Worm (Caenorhabditis elegans) whole organism, L4 larva: ENCODE measurements around the gene lact-8.
A peak's percentile ranks its signal among the peaks of the same experiment; 100 is the strongest.

Experiments
- D1046.2 ChIP-seq: fragments of 200-800 bp; sonication (Bioruptor generic); IDR thresholded peaks from 2 replicates; pipeline ENCODE4 v1.3.6; 2022; ENCODE audit warnings: missing genetic modification characterization, missing compliant biosample characterization
- F26F4.8 ChIP-seq: fragments of 200-800 bp; sonication (Bioruptor generic); conservative IDR thresholded peaks from 2 replicates; pipeline ENCODE4 v1.3.6; 2022; ENCODE audit warnings: missing genetic modification characterization, missing compliant biosample characterization
- F49E8.2 ChIP-seq: sonication (generic microtip); optimal IDR thresholded peaks from 2 replicates; lab custom pipeline; 2016; ENCODE audit warnings: missing compliant biosample characterization, mild to moderate bottlenecking, missing genetic modification characterization, borderline replicate concordance
- R02D3.7 ChIP-seq: fragments of 150-350 bp; sonication (generic microtip); optimal IDR thresholded peaks from 3 replicates; lab custom pipeline; 2014; ENCODE audit warnings: missing biosample characterization, missing genetic modification characterization
- Y105C5A.15 ChIP-seq: fragments of 200-800 bp; sonication (Bioruptor generic); IDR thresholded peaks from 2 replicates; pipeline ENCODE4 v1.3.6; 2022; ENCODE audit warnings: missing genetic modification characterization, missing compliant biosample characterization
- Y5F2A.4 ChIP-seq: fragments of 200-800 bp; sonication (Bioruptor generic); optimal IDR thresholded peaks from 2 replicates; lab custom pipeline; 2018; ENCODE audit warnings: mild to moderate bottlenecking, missing genetic modification characterization, missing compliant biosample characterization
- Y75B8A.6 ChIP-seq: fragments of 200-800 bp; sonication (Bioruptor generic); IDR thresholded peaks from 2 replicates; pipeline ENCODE4 v1.3.6; 2022; ENCODE audit warnings: missing genetic modification reagents, missing genetic modification characterization, missing compliant biosample characterization
- aha-1 ChIP-seq: fragments of 150-350 bp; peaks from one replicate; lab custom pipeline; 2014; ENCODE audit warnings: missing biosample characterization, missing genetic modification characterization
- aly-2 ChIP-seq: sonication (generic microtip); optimal IDR thresholded peaks from 2 replicates; lab custom pipeline; 2018; ENCODE audit warnings: missing biosample characterization, missing genetic modification characterization
- ama-1 ChIP-seq: fragments of 150-350 bp; optimal IDR thresholded peaks from 2 replicates; lab custom pipeline; 2014; ENCODE audit warnings: inconsistent platforms, mixed read lengths
- arid-1 ChIP-seq: fragments of 200-800 bp; sonication (Bioruptor generic); conservative IDR thresholded peaks from 2 replicates; pipeline ENCODE4 v1.3.6; 2022; ENCODE audit warnings: missing genetic modification reagents, missing genetic modification characterization, missing compliant biosample characterization
- ceh-20 ChIP-seq: fragments of 200-800 bp; sonication (Bioruptor generic); IDR thresholded peaks from 2 replicates; pipeline ENCODE4 v1.3.6; 2022; ENCODE audit warnings: missing genetic modification reagents, missing genetic modification characterization, missing compliant biosample characterization
- ceh-62 ChIP-seq: sonication (generic microtip); optimal IDR thresholded peaks from 2 replicates; lab custom pipeline; 2017; ENCODE audit warnings: missing biosample characterization, missing genetic modification characterization
- daf-16 ChIP-seq, 3 experiments: sonication (generic microtip); optimal IDR thresholded peaks; 2 replicates each; lab custom pipeline; 2016 to 2017; ENCODE audit warnings: missing genetic modification characterization in 3 of 3, missing genetic modification reagents in 3 of 3, mild to moderate bottlenecking in 2 of 3, missing compliant biosample characterization in 2 of 3, missing biosample characterization in 1 of 3, moderate library complexity in 1 of 3
- daf-8 ChIP-seq: fragments of 200-800 bp; sonication (Bioruptor generic); IDR thresholded peaks from 2 replicates; pipeline ENCODE4 v1.3.6; 2022; ENCODE audit warnings: missing genetic modification characterization, missing compliant biosample characterization
- dmd-6 ChIP-seq: fragments of 200-800 bp; sonication (Bioruptor generic); IDR thresholded peaks from 2 replicates; pipeline ENCODE4 v1.3.6; 2022; ENCODE audit warnings: missing genetic modification reagents, missing genetic modification characterization, missing compliant biosample characterization
- dpl-1 ChIP-seq: fragments of 150-350 bp; optimal IDR thresholded peaks from 2 replicates; lab custom pipeline; 2014; ENCODE audit warnings: missing biosample characterization, missing genetic modification reagents, missing genetic modification characterization
- duxl-1 ChIP-seq: sonication (generic microtip); optimal IDR thresholded peaks from 2 replicates; lab custom pipeline; 2016; ENCODE audit warnings: mild to moderate bottlenecking, missing genetic modification characterization, moderate library complexity, missing compliant biosample characterization; ENCODE audit not compliant: poor library complexity
- dve-1 ChIP-seq: sonication (generic microtip); optimal IDR thresholded peaks from 2 replicates; lab custom pipeline; 2017; ENCODE audit warnings: antibody characterized with exemption, mild to moderate bottlenecking, missing genetic modification characterization, missing compliant biosample characterization; ENCODE audit not compliant: insufficient read depth
- egl-43 ChIP-seq: fragments of 200-800 bp; sonication (Bioruptor generic); IDR thresholded peaks from 2 replicates; pipeline ENCODE4 v1.3.6; 2022; ENCODE audit warnings: missing genetic modification reagents, missing genetic modification characterization, missing compliant biosample characterization
- gei-8 ChIP-seq: fragments of 200-800 bp; sonication (Bioruptor generic); optimal IDR thresholded peaks from 2 replicates; lab custom pipeline; 2018; ENCODE audit warnings: mild to moderate bottlenecking, missing genetic modification characterization, missing compliant biosample characterization
- hlh-11 ChIP-seq: fragments of 200-800 bp; sonication (Bioruptor generic); optimal IDR thresholded peaks from 2 replicates; lab custom pipeline; 2018; ENCODE audit warnings: mild to moderate bottlenecking, missing genetic modification characterization, missing compliant biosample characterization
- hlh-30 ChIP-seq: sonication (generic microtip); optimal IDR thresholded peaks from 2 replicates; lab custom pipeline; 2017; ENCODE audit warnings: antibody characterized with exemption, mild to moderate bottlenecking, missing genetic modification characterization, missing compliant biosample characterization; ENCODE audit not compliant: insufficient read depth
- hmg-1.1 ChIP-seq: fragments of 200-800 bp; sonication (Bioruptor generic); IDR thresholded peaks from 2 replicates; pipeline ENCODE4 v1.3.6; 2022; ENCODE audit warnings: missing genetic modification reagents, missing genetic modification characterization, missing compliant biosample characterization
- lin-1 ChIP-seq: fragments of 200-800 bp; sonication (Bioruptor generic); IDR thresholded peaks from 2 replicates; pipeline ENCODE4 v1.3.6; 2022; ENCODE audit warnings: missing genetic modification reagents, missing genetic modification characterization, missing compliant biosample characterization
- lin-13 ChIP-seq: fragments of 150-350 bp; optimal IDR thresholded peaks from 2 replicates; lab custom pipeline; 2014; ENCODE audit warnings: missing biosample characterization, missing genetic modification reagents, missing genetic modification characterization
- lin-29 ChIP-seq: fragments of 200-800 bp; sonication (Bioruptor generic); IDR thresholded peaks from 2 replicates; pipeline ENCODE4 v1.3.6; 2022; ENCODE audit warnings: missing genetic modification reagents, missing genetic modification characterization, missing compliant biosample characterization
- lsy-2 ChIP-seq, 2 experiments: fragments of 150-350 bp in 1 of 2; sonication (generic microtip) in 1 of 2; optimal IDR thresholded peaks; 2 replicates each; lab custom pipeline; 2014 to 2017; ENCODE audit warnings: missing biosample characterization in 2 of 2, missing genetic modification characterization in 2 of 2
- madf-9 ChIP-seq: fragments of 200-800 bp; sonication (Bioruptor generic); conservative IDR thresholded peaks from 2 replicates; pipeline ENCODE4 v1.3.6; 2022; ENCODE audit warnings: missing genetic modification reagents, missing genetic modification characterization, missing compliant biosample characterization
- mdl-1 ChIP-seq, 2 experiments: fragments of 150-350 bp in 1 of 2; sonication (generic microtip) in 1 of 2; optimal IDR thresholded peaks; 2 replicates each; lab custom pipeline; 2014 to 2017; ENCODE audit warnings: missing biosample characterization in 2 of 2, missing genetic modification characterization in 2 of 2
- mes-2 ChIP-seq: sonication (generic microtip); optimal IDR thresholded peaks from 2 replicates; lab custom pipeline; 2016; ENCODE audit warnings: missing genotype, mild to moderate bottlenecking, missing genetic modification characterization, missing compliant biosample characterization; ENCODE audit not compliant: poor library complexity, severe bottlenecking
- mxl-2 ChIP-seq: fragments of 200-800 bp; sonication (Bioruptor generic); conservative IDR thresholded peaks from 2 replicates; pipeline ENCODE4 v1.3.6; 2022; ENCODE audit warnings: missing genetic modification reagents, missing genetic modification characterization, missing compliant biosample characterization
- mxl-3 ChIP-seq: fragments of 200-800 bp; sonication (Bioruptor generic); optimal IDR thresholded peaks from 2 replicates; lab custom pipeline; 2018; ENCODE audit warnings: mild to moderate bottlenecking, missing genetic modification characterization, missing compliant biosample characterization
- nhr-11 ChIP-seq: fragments of 150-350 bp; optimal IDR thresholded peaks from 2 replicates; lab custom pipeline; 2014; ENCODE audit warnings: missing biosample characterization, missing genetic modification characterization
- nhr-237 ChIP-seq: sonication (generic microtip); optimal IDR thresholded peaks from 2 replicates; lab custom pipeline; 2017; ENCODE audit warnings: missing biosample characterization, missing genetic modification characterization
- nhr-25 ChIP-seq: sonication (generic microtip); optimal IDR thresholded peaks from 2 replicates; lab custom pipeline; 2017; ENCODE audit warnings: missing genetic modification characterization, mild to moderate bottlenecking, missing compliant biosample characterization, antibody characterized with exemption, moderate library complexity, borderline replicate concordance; ENCODE audit not compliant: insufficient read depth
- nhr-41 ChIP-seq: fragments of 200-800 bp; sonication (Bioruptor generic); IDR thresholded peaks from 2 replicates; pipeline ENCODE4 v1.3.6; 2022; ENCODE audit warnings: missing genetic modification reagents, missing genetic modification characterization, missing compliant biosample characterization
- nhr-48 ChIP-seq: sonication (generic microtip); optimal IDR thresholded peaks from 2 replicates; lab custom pipeline; 2016; ENCODE audit warnings: mild to moderate bottlenecking, missing genetic modification characterization, missing compliant biosample characterization
- nhr-6 ChIP-seq: fragments of 150-350 bp; optimal IDR thresholded peaks from 2 replicates; lab custom pipeline; 2014; ENCODE audit warnings: missing biosample characterization, missing genetic modification characterization
- nhr-76 ChIP-seq: fragments of 150-350 bp; optimal IDR thresholded peaks from 2 replicates; lab custom pipeline; 2014; ENCODE audit warnings: missing biosample characterization, missing genetic modification characterization
- nhr-77 ChIP-seq: fragments of 150-350 bp; optimal IDR thresholded peaks from 2 replicates; lab custom pipeline; 2014; ENCODE audit warnings: missing biosample characterization, missing genetic modification characterization
- pha-4 ChIP-seq, 2 experiments: fragments of 150-350 bp in 1 of 2; fragments of 200-800 bp in 1 of 2; sonication (Bioruptor generic) in 1 of 2; IDR thresholded peaks in 1 of 2; optimal IDR thresholded peaks in 1 of 2; 2 replicates each; pipeline versions ENCODE4 v1.3.6 to Lab custom; 2014 to 2022; ENCODE audit warnings: missing genetic modification characterization in 2 of 2, missing genetic modification reagents in 2 of 2, missing biosample characterization in 1 of 2, missing compliant biosample characterization in 1 of 2
- pqm-1 ChIP-seq: sonication (generic microtip); optimal IDR thresholded peaks from 2 replicates; lab custom pipeline; 2017; ENCODE audit warnings: missing biosample characterization, missing genetic modification characterization
- rbr-2 ChIP-seq: sonication (generic microtip); optimal IDR thresholded peaks from 2 replicates; lab custom pipeline; 2016; ENCODE audit warnings: missing genotype, missing genetic modification characterization, missing compliant biosample characterization
- skn-1 ChIP-seq: fragments of 150-350 bp; optimal IDR thresholded peaks from 2 replicates; lab custom pipeline; 2014; ENCODE audit warnings: missing biosample characterization, missing genetic modification characterization
- spr-1 ChIP-seq: sonication (generic microtip); optimal IDR thresholded peaks from 2 replicates; lab custom pipeline; 2016; ENCODE audit warnings: mild to moderate bottlenecking, missing genetic modification characterization, missing compliant biosample characterization
- tra-1 ChIP-seq: fragments of 200-800 bp; sonication (Bioruptor generic); IDR thresholded peaks from 2 replicates; pipeline ENCODE4 v1.3.6; 2022; ENCODE audit warnings: missing genetic modification reagents, missing genetic modification characterization, missing compliant biosample characterization
- unc-130 ChIP-seq: sonication (generic microtip); optimal IDR thresholded peaks from 2 replicates; lab custom pipeline; 2016; ENCODE audit warnings: missing genetic modification reagents, missing genetic modification characterization, missing compliant biosample characterization
- vab-7 ChIP-seq: fragments of 200-800 bp; sonication (Bioruptor generic); IDR thresholded peaks from 2 replicates; pipeline ENCODE4 v1.3.6; 2022; ENCODE audit warnings: missing genetic modification reagents, missing genetic modification characterization, missing compliant biosample characterization
- ztf-11 ChIP-seq: fragments of 150-350 bp; optimal IDR thresholded peaks from 2 replicates; lab custom pipeline; 2014; ENCODE audit warnings: missing biosample characterization, missing genetic modification characterization

Gene lact-8

ce11 chrV:11121247-11121646 is 27.8 kb upstream of the lact-8 start:
- TF ChIP-seq lin-29 (GFP tag; lab: Robert Waterston, UW): no peak
- peak; percentile 26 for TF ChIP-seq dve-1 (tag; lab: Kevin White, UChicago)
- no peak for TF ChIP-seq mxl-2 (GFP tag; lab: Robert Waterston, UW)
- TF ChIP-seq lin-1 (GFP tag; lab: Robert Waterston, UW): no peak
- no peak for TF ChIP-seq dpl-1 (GFP tag; lab: Kevin White, UChicago)
- TF ChIP-seq F49E8.2: no peak
- TF ChIP-seq ztf-11 (tag; lab: Kevin White, UChicago): no peak
- TF ChIP-seq F26F4.8 (GFP tag; lab: Robert Waterston, UW): no peak
- TF ChIP-seq daf-16 (GFP tag; optimal IDR thresholded peaks at IDR 0.05; lab: Kevin White, UChicago): peak in 1 of 2 experiments; percentile 51
- no peak for TF ChIP-seq daf-16 (tag; optimal IDR thresholded peaks at IDR 0.05; lab: Kevin White, UChicago)
- peak; percentile 93 for TF ChIP-seq hlh-30 (tag; lab: Kevin White, UChicago)
- peak; percentile 88 for TF ChIP-seq mxl-3 (GFP tag; lab: Kevin White, UChicago)
- TF ChIP-seq mes-2 (tag; lab: Kevin White, UChicago): peak; percentile 15
- TF ChIP-seq vab-7 (GFP tag; lab: Robert Waterston, UW): no peak
- no peak for TF ChIP-seq nhr-25 (tag; lab: Kevin White, UChicago)
- TF ChIP-seq egl-43 (GFP tag; lab: Robert Waterston, UW): no peak
- peak; percentile 21 for TF ChIP-seq nhr-11
- TF ChIP-seq gei-8 (GFP tag; lab: Kevin White, UChicago): no peak
- no peak for TF ChIP-seq skn-1 (tag; lab: Kevin White, UChicago)
- no peak for TF ChIP-seq Y75B8A.6 (GFP tag; lab: Robert Waterston, UW)
- peak; percentile 49 for TF ChIP-seq hlh-11
- peak; percentile 38 for TF ChIP-seq nhr-6 (tag; lab: Kevin White, UChicago)
- no peak for TF ChIP-seq nhr-76 (tag; lab: Kevin White, UChicago)
- no peak for TF ChIP-seq unc-130 (GFP tag; lab: Kevin White, UChicago)
- TF ChIP-seq tra-1: no peak
- no peak for TF ChIP-seq nhr-41 (GFP tag; lab: Robert Waterston, UW)
- TF ChIP-seq madf-9 (GFP tag; lab: Robert Waterston, UW): no peak
- no peak for TF ChIP-seq nhr-48 (tag; lab: Kevin White, UChicago)
- TF ChIP-seq nhr-77 (tag; lab: Kevin White, UChicago): peak; percentile 26
- TF ChIP-seq spr-1: no peak
- TF ChIP-seq hmg-1.1 (GFP tag; lab: Robert Waterston, UW): 0 out of 2 replicates have a peak, but pooled peaks have one; percentile 14
- peak; percentile 17 for TF ChIP-seq ama-1 (lab: Kevin White, UChicago)
- no peak for TF ChIP-seq duxl-1
- no peak for TF ChIP-seq ceh-20
- no peak for TF ChIP-seq rbr-2 (tag; lab: Kevin White, UChicago)
- TF ChIP-seq pqm-1 (tag; lab: Kevin White, UChicago): no peak
- peak; percentile 21; the same call in 1 of the 2 replicates for TF ChIP-seq dmd-6 (GFP tag; lab: Robert Waterston, UW)
- TF ChIP-seq nhr-237 (tag; lab: Kevin White, UChicago): no peak
- TF ChIP-seq aly-2: no peak
- no peak for TF ChIP-seq ceh-62
- TF ChIP-seq aha-1: peak; percentile 37
- peak in 1 of 2 experiments; percentile 33 for TF ChIP-seq lsy-2 (tag; optimal IDR thresholded peaks at IDR 0.05; lab: Kevin White, UChicago)
- no peak for TF ChIP-seq Y105C5A.15 (GFP tag; lab: Robert Waterston, UW)
- TF ChIP-seq R02D3.7 (tag; lab: Kevin White, UChicago): no peak
- no peak for TF ChIP-seq Y5F2A.4 (GFP tag; lab: Kevin White, UChicago)
- TF ChIP-seq pha-4 (GFP tag; IDR thresholded peaks at IDR 0.05; lab: Robert Waterston, UW): no peak
- no peak for TF ChIP-seq pha-4 (tag; optimal IDR thresholded peaks at IDR 0.05; lab: Kevin White, UChicago)
- no peak for TF ChIP-seq lin-13 (GFP tag; lab: Kevin White, UChicago)
- TF ChIP-seq D1046.2 (GFP tag; lab: Robert Waterston, UW): no peak
- no peak for TF ChIP-seq arid-1 (GFP tag; lab: Robert Waterston, UW)
- TF ChIP-seq mdl-1 (tag; optimal IDR thresholded peaks at IDR 0.05; lab: Kevin White, UChicago): peak; percentile 56 to 90
- TF ChIP-seq daf-8 (GFP tag; lab: Robert Waterston, UW): no peak
